Fruit fly (Drosophila melanogaster) whole organism, embryonic: ENCODE measurements around the gene CG34331.

Experiments used
- B-H2 ChIP-seq: fragments of 200-800 bp; sonication (Bioruptor generic); optimal IDR thresholded peaks from 2 replicates; lab custom pipeline; 2018; ENCODE audit warnings: missing biosample characterization, mild to moderate bottlenecking, missing genetic modification characterization
- CG10543 ChIP-seq: fragments of 200-800 bp; sonication (Bioruptor generic); optimal IDR thresholded peaks from 3 replicates; lab custom pipeline; 2017; ENCODE audit warnings: missing biosample characterization, mild to moderate bottlenecking, missing genetic modification characterization, moderate library complexity
- CG10979 ChIP-seq: fragments of 200-800 bp; sonication (Bioruptor generic); optimal IDR thresholded peaks from 2 replicates; lab custom pipeline; 2018; ENCODE audit warnings: missing biosample characterization, mild to moderate bottlenecking, missing genetic modification characterization, moderate library complexity
- CG12769 ChIP-seq: fragments of 200-800 bp; sonication (Bioruptor generic); optimal IDR thresholded peaks from 2 replicates; lab custom pipeline; 2019; ENCODE audit warnings: missing biosample characterization, mild to moderate bottlenecking, missing genetic modification characterization, moderate library complexity
- CG13775 ChIP-seq: fragments of 200-800 bp; sonication (Bioruptor generic); optimal IDR thresholded peaks from 3 replicates; lab custom pipeline; 2017; ENCODE audit warnings: missing biosample characterization, mild to moderate bottlenecking, missing genetic modification characterization
- CG17361 ChIP-seq: fragments of 200-800 bp; sonication (Bioruptor generic); IDR thresholded peaks from 3 replicates; pipeline ENCODE4 v1.3.6; 2022; ENCODE audit warnings: missing biosample characterization, missing genetic modification characterization
- CG17568 ChIP-seq: fragments of 200-800 bp; sonication (Bioruptor generic); optimal IDR thresholded peaks from 2 replicates; lab custom pipeline; 2018; ENCODE audit warnings: missing biosample characterization, mild to moderate bottlenecking, missing genetic modification characterization, moderate library complexity
- CG2678 ChIP-seq: fragments of 200-800 bp; sonication (Bioruptor generic); optimal IDR thresholded peaks from 3 replicates; lab custom pipeline; 2019; ENCODE audit warnings: missing biosample characterization, mild to moderate bottlenecking, missing genetic modification characterization, moderate library complexity
- CG3163 ChIP-seq: fragments of 200-800 bp; sonication (Bioruptor generic); optimal IDR thresholded peaks from 3 replicates; lab custom pipeline; 2016; ENCODE audit warnings: missing biosample characterization, missing genetic modification characterization
- CG3995 ChIP-seq: fragments of 200-800 bp; sonication (Bioruptor generic); optimal IDR thresholded peaks from 3 replicates; lab custom pipeline; 2016; ENCODE audit warnings: missing biosample characterization, missing genetic modification characterization
- CG6813 ChIP-seq: fragments of 200-800 bp; sonication (Bioruptor generic); optimal IDR thresholded peaks from 2 replicates; lab custom pipeline; 2017; ENCODE audit warnings: missing biosample characterization, missing genetic modification characterization, mild to moderate bottlenecking, moderate library complexity, missing genetic modification reagents
- CG7786 ChIP-seq: fragments of 200-800 bp; sonication (Bioruptor generic); optimal IDR thresholded peaks from 2 replicates; lab custom pipeline; 2016; ENCODE audit warnings: missing biosample characterization, missing genetic modification characterization
- CG9876 ChIP-seq: fragments of 200-800 bp; sonication (Bioruptor generic); optimal IDR thresholded peaks from 2 replicates; lab custom pipeline; 2016; ENCODE audit warnings: missing biosample characterization, missing genetic modification characterization
- D19A ChIP-seq: fragments of 200-800 bp; optimal IDR thresholded peaks from 3 replicates; lab custom pipeline; 2019; ENCODE audit warnings: missing biosample characterization, mild to moderate bottlenecking, missing genetic modification characterization, moderate library complexity
- Deaf1 ChIP-seq: fragments of 200-800 bp; optimal IDR thresholded peaks from 3 replicates; lab custom pipeline; 2019; ENCODE audit warnings: missing biosample characterization, mild to moderate bottlenecking, missing genetic modification characterization, moderate library complexity
- Dll ChIP-seq: fragments of 200-800 bp; sonication (Bioruptor generic); IDR thresholded peaks from 4 replicates; pipeline ENCODE4 v1.3.6; 2022; ENCODE audit warnings: missing biosample characterization, missing genetic modification characterization; ENCODE audit not compliant: partially characterized antibody
- Eip74EF ChIP-seq, 2 experiments: fragments of 200-800 bp in 1 of 2; fragments of >200 bp in 1 of 2; sonication (Bioruptor generic) in 1 of 2; optimal IDR thresholded peaks; 2 replicates each; lab custom pipeline; 2017 to 2019; ENCODE audit warnings: missing biosample characterization in 2 of 2, missing genetic modification characterization in 2 of 2, mild to moderate bottlenecking in 1 of 2, moderate library complexity in 1 of 2
- HLH4C ChIP-seq: fragments of 200-800 bp; sonication (Bioruptor generic); IDR thresholded peaks from 3 replicates; pipeline ENCODE4 v1.3.6; 2022; ENCODE audit warnings: missing biosample characterization, missing genetic modification characterization; ENCODE audit not compliant: partially characterized antibody
- Max ChIP-seq: fragments of 200-800 bp; sonication (Bioruptor generic); optimal IDR thresholded peaks from 2 replicates; lab custom pipeline; 2016; ENCODE audit warnings: missing biosample characterization, mild to moderate bottlenecking, missing genetic modification characterization
- Mes4 ChIP-seq: fragments of 200-800 bp; sonication (Bioruptor generic); optimal IDR thresholded peaks from 2 replicates; lab custom pipeline; 2016; ENCODE audit warnings: missing biosample characterization, missing genetic modification characterization
- Myb ChIP-seq: fragments of 200-800 bp; sonication (Bioruptor generic); optimal IDR thresholded peaks from 2 replicates; lab custom pipeline; 2016; ENCODE audit warnings: missing biosample characterization, missing genetic modification characterization
- Nf-YB ChIP-seq: fragments of 200-800 bp; sonication (Bioruptor generic); optimal IDR thresholded peaks from 3 replicates; lab custom pipeline; 2019; ENCODE audit warnings: missing biosample characterization, mild to moderate bottlenecking, missing genetic modification characterization, moderate library complexity
- Trl ChIP-seq, 3 experiments: fragments of >200 bp in 2 of 3; fragments of 200-800 bp in 1 of 3; sonication (Bioruptor generic) in 1 of 3; optimal IDR thresholded peaks; 2 replicates in 1 of 3; 3 replicates in 2 of 3; lab custom pipeline; 2016 to 2017; ENCODE audit warnings: missing biosample characterization in 1 of 3, missing genetic modification characterization in 1 of 3
- Vsx1 ChIP-seq: fragments of 200-800 bp; sonication (Bioruptor generic); optimal IDR thresholded peaks from 2 replicates; lab custom pipeline; 2017; ENCODE audit warnings: missing biosample characterization, mild to moderate bottlenecking, missing genetic modification characterization, missing genetic modification reagents
- abd-A ChIP-seq: fragments of 200-800 bp; sonication (Bioruptor generic); optimal IDR thresholded peaks from 3 replicates; lab custom pipeline; 2019; ENCODE audit warnings: missing biosample characterization, mild to moderate bottlenecking, missing genetic modification characterization, moderate library complexity
- bab2 ChIP-seq: fragments of 200-800 bp; sonication (Bioruptor generic); optimal IDR thresholded peaks from 2 replicates; lab custom pipeline; 2016; ENCODE audit warnings: missing biosample characterization, missing genetic modification characterization
- crol ChIP-seq: fragments of 200-800 bp; sonication (Bioruptor generic); IDR thresholded peaks from 2 replicates; pipeline ENCODE4 v1.3.6; 2022; ENCODE audit warnings: missing biosample characterization, missing genetic modification characterization
- fd102C ChIP-seq: fragments of 200-800 bp; sonication (Bioruptor generic); optimal IDR thresholded peaks from 2 replicates; lab custom pipeline; 2018; ENCODE audit warnings: missing biosample characterization, mild to moderate bottlenecking, missing genetic modification characterization, moderate library complexity
- fu2 ChIP-seq: fragments of 200-800 bp; sonication (Bioruptor generic); optimal IDR thresholded peaks from 2 replicates; lab custom pipeline; 2016; ENCODE audit warnings: missing biosample characterization, missing genetic modification characterization
- gsb-n ChIP-seq: fragments of 200-800 bp; sonication (Bioruptor generic); optimal IDR thresholded peaks from 3 replicates; lab custom pipeline; 2018; ENCODE audit warnings: missing biosample characterization, mild to moderate bottlenecking, missing genetic modification characterization
- luna ChIP-seq: fragments of 200-800 bp; sonication (Bioruptor generic); optimal IDR thresholded peaks from 2 replicates; lab custom pipeline; 2016; ENCODE audit warnings: missing biosample characterization, missing genetic modification characterization
- mld ChIP-seq: fragments of 200-800 bp; sonication (Bioruptor generic); IDR thresholded peaks from 3 replicates; pipeline ENCODE4 v1.3.6; 2022; ENCODE audit warnings: missing biosample characterization, missing genetic modification characterization; ENCODE audit not compliant: partially characterized antibody
- peb ChIP-seq: fragments of 200-800 bp; sonication (Bioruptor generic); IDR thresholded peaks from 2 replicates; pipeline ENCODE4 v1.3.6; 2022; ENCODE audit warnings: missing biosample characterization, missing genetic modification characterization
- prd ChIP-seq, 3 experiments: fragments of >200 bp in 2 of 3; fragments of 200-800 bp in 1 of 3; sonication (Bioruptor generic) in 1 of 3; optimal IDR thresholded peaks in 2 of 3; IDR thresholded peaks in 1 of 3; 2 replicates in 2 of 3; 3 replicates in 1 of 3; pipeline versions ENCODE4 v1.3.6 to Lab custom; 2017 to 2022; ENCODE audit warnings: missing biosample characterization in 1 of 3, missing genetic modification characterization in 1 of 3
- ranshi ChIP-seq: fragments of 200-800 bp; sonication (Bioruptor generic); IDR thresholded peaks from 2 replicates; pipeline ENCODE4 v1.3.6; 2022; ENCODE audit warnings: missing biosample characterization, missing genetic modification characterization
- tgo ChIP-seq: fragments of 200-800 bp; sonication (Bioruptor generic); IDR thresholded peaks from 3 replicates; pipeline ENCODE4 v1.3.6; 2022; ENCODE audit warnings: missing biosample characterization, missing genetic modification characterization
- tio ChIP-seq: fragments of 200-800 bp; sonication (Bioruptor generic); optimal IDR thresholded peaks from 2 replicates; lab custom pipeline; 2017; ENCODE audit warnings: missing biosample characterization, missing genetic modification characterization, inconsistent platforms
- trh ChIP-seq: fragments of 200-800 bp; sonication (Bioruptor generic); optimal IDR thresholded peaks from 2 replicates; lab custom pipeline; 2016; ENCODE audit warnings: missing biosample characterization, missing genetic modification characterization
- z ChIP-seq: fragments of 200-800 bp; sonication (Bioruptor generic); IDR thresholded peaks from 3 replicates; pipeline ENCODE4 v1.3.6; 2022; ENCODE audit warnings: missing biosample characterization, missing genetic modification characterization

The CG34331 gene

dm6 chrX:20122153-20122552 lies at the start of gene CG34331:
Gene CG34331 (plus strand): TSS chrX:20122453.
- TF ChIP-seq Nf-YB (GFP tag; lab: Kevin White, UChicago), result no peak
- 0 out of 3 replicates have a peak, but pooled peaks have one; percentile 4 for TF ChIP-seq HLH4C (GFP tag; lab: Robert Waterston, UW)
- TF ChIP-seq bab2 (GFP tag; lab: Kevin White, UChicago), result no peak
- no peak for TF ChIP-seq trh (GFP tag; lab: Kevin White, UChicago)
- no peak for TF ChIP-seq Mes4
- no peak for TF ChIP-seq Dll (GFP tag; lab: Robert Waterston, UW)

- TF ChIP-seq tgo (GFP tag; lab: Robert Waterston, UW), result no peak
- no peak for TF ChIP-seq luna (GFP tag; lab: Kevin White, UChicago)
- TF ChIP-seq CG3163, result peak; percentile 67
- TF ChIP-seq CG10543 (GFP tag; lab: Kevin White, UChicago), result no peak
- TF ChIP-seq peb (GFP tag; lab: Robert Waterston, UW), result no peak
- no peak for TF ChIP-seq B-H2
- peak; percentile 70 for TF ChIP-seq Deaf1 (tag; lab: Kevin White, UChicago)
- no peak for TF ChIP-seq D19A (tag; lab: Kevin White, UChicago)
- TF ChIP-seq CG3995 (GFP tag; lab: Kevin White, UChicago), result no peak
- TF ChIP-seq CG10979 (tag; lab: Kevin White, UChicago), result no peak
- TF ChIP-seq Max (GFP tag; lab: Kevin White, UChicago), result no peak
- no peak for TF ChIP-seq CG6813 (GFP tag; lab: Kevin White, UChicago)
- no peak for TF ChIP-seq crol (GFP tag; lab: Robert Waterston, UW)
- TF ChIP-seq fu2 (GFP tag; lab: Kevin White, UChicago), result no peak
- TF ChIP-seq fd102C (GFP tag; lab: Kevin White, UChicago), result no peak
- TF ChIP-seq CG17361 (GFP tag; lab: Robert Waterston, UW), result no peak
- no peak for TF ChIP-seq CG9876
- no peak for TF ChIP-seq mld (GFP tag; lab: Robert Waterston, UW)
- TF ChIP-seq Trl (optimal IDR thresholded peaks at IDR 0.05; lab: Kevin White, UChicago), result peak in 1 of 2 experiments; percentile 25
- TF ChIP-seq Trl (GFP tag; optimal IDR thresholded peaks at IDR 0.05; lab: Kevin White, UChicago), result no peak
- no peak for TF ChIP-seq CG13775 (GFP tag; lab: Kevin White, UChicago)
- no peak for TF ChIP-seq CG12769 (tag; lab: Kevin White, UChicago)
- no peak for TF ChIP-seq Eip74EF (GFP tag; optimal IDR thresholded peaks at IDR 0.05; lab: Kevin White, UChicago)
- no peak for TF ChIP-seq prd (optimal IDR thresholded peaks at IDR 0.05; lab: Kevin White, UChicago)
- TF ChIP-seq prd (GFP tag; IDR thresholded peaks at IDR 0.05; lab: Robert Waterston, UW), result no peak
- TF ChIP-seq gsb-n, result no peak
- no peak for TF ChIP-seq CG17568 (GFP tag; lab: Kevin White, UChicago)
- TF ChIP-seq Myb (GFP tag; lab: Kevin White, UChicago), result no peak
- peak; percentile 14 for TF ChIP-seq abd-A (tag; lab: Kevin White, UChicago)
- TF ChIP-seq z, result no peak
- TF ChIP-seq Vsx1 (GFP tag; lab: Kevin White, UChicago), result no peak
- TF ChIP-seq tio, result no peak
- no peak for TF ChIP-seq CG2678 (tag; lab: Kevin White, UChicago)
- TF ChIP-seq ranshi, result no peak
- no peak for TF ChIP-seq CG7786 (GFP tag; lab: Kevin White, UChicago)
Observed at dm6 chrX:20083762-20084161, 38.5 kb upstream of the CG34331 start.
